Worm (Caenorhabditis elegans): ENCODE measurements around the gene rgs-4.

Gene rgs-4

ce11 chrII:12677975-12678866, 23.7 kb downstream of the rgs-4 start (continued):
- TF ChIP-seq nfyb-1 (GFP tag; IDR thresholded peaks at IDR 0.05) (peak; percentile 85), C06A6.2 (GFP tag; conservative IDR thresholded peaks at IDR 0.05) (no peak), tbp1 (GFP tag; optimal IDR thresholded peaks at IDR 0.05) (peak; percentile 92), bed-2 (GFP tag; IDR thresholded peaks at IDR 0.05) (0 out of 2 replicates have a peak, but pooled peaks have one; percentile 20), ceh-27 (GFP tag; optimal IDR thresholded peaks at IDR 0.05) (peak; percentile 91), cebp-1 (GFP tag; IDR thresholded peaks at IDR 0.05) (no peak), cebp-1 (tag; optimal IDR thresholded peaks at IDR 0.05) (peak; percentile 54), fkh-3 (tag; optimal IDR thresholded peaks at IDR 0.05) (no peak), nhr-90 (tag; optimal IDR thresholded peaks at IDR 0.05) (peak; percentile 76), chd-7 (tag; optimal IDR thresholded peaks at IDR 0.05) (no peak), hsf-1 (GFP tag; IDR thresholded peaks at IDR 0.05) (peak; percentile 97), unc-62 (GFP tag; optimal IDR thresholded peaks at IDR 0.05) (no peak), egl-18 (GFP tag; IDR thresholded peaks at IDR 0.05) (no peak), aptf-2 (GFP tag; conservative IDR thresholded peaks at IDR 0.05) (0 out of 2 replicates have a peak, but pooled peaks have one; percentile 24), T26A5.8 (tag; optimal IDR thresholded peaks at IDR 0.05) (peak; percentile 33), ztf-26 (tag; optimal IDR thresholded peaks at IDR 0.05) (peak; percentile 66), ccch-3 (GFP tag; optimal IDR thresholded peaks at IDR 0.05) (no peak), ZK185.1 (tag; optimal IDR thresholded peaks at IDR 0.05; ENCODE audit: poor library complexity, severe bottlenecking) (peak; percentile 72), let-526 (GFP tag; IDR thresholded peaks at IDR 0.05) (no peak), madf-8 (GFP tag; conservative IDR thresholded peaks at IDR 0.05) (0 out of 2 replicates have a peak, but pooled peaks have one; percentile 8), F57A8.1 (GFP tag; optimal IDR thresholded peaks at IDR 0.05) (no peak), Y56A3A.18 (GFP tag; IDR thresholded peaks at IDR 0.05) (peak; percentile 74), attf-3 (GFP tag; conservative IDR thresholded peaks at IDR 0.05) (peak; percentile 90), sdz-38 (tag; optimal IDR thresholded peaks at IDR 0.05) (peak; percentile 31), ceh-79 (tag; optimal IDR thresholded peaks at IDR 0.05) (peak; percentile 47), lsy-27 (tag; optimal IDR thresholded peaks at IDR 0.05; ENCODE audit: borderline replicate concordance, insufficient read depth) (peak; percentile 4), ztf-3 (GFP tag; optimal IDR thresholded peaks at IDR 0.05) (peak; percentile 78), sea-2 (GFP tag; IDR thresholded peaks at IDR 0.05) (0 out of 2 replicates have a peak, but pooled peaks have one; percentile 59), ceh-58 (GFP tag; IDR thresholded peaks at IDR 0.05) (0 out of 2 replicates have a peak, but pooled peaks have one; percentile 77), C17E4.6 (GFP tag; IDR thresholded peaks at IDR 0.05) (peak; percentile 52; the same call in 1 of the 2 replicates), hlh-26 (GFP tag; conservative IDR thresholded peaks at IDR 0.05) (no peak), dox-1 (GFP tag; IDR thresholded peaks at IDR 0.05) (peak; percentile 87), D2030.7 (GFP tag; IDR thresholded peaks at IDR 0.05) (peak; percentile 73), madf-3 (GFP tag; IDR thresholded peaks at IDR 0.05) (no peak), ceh-91 (GFP tag; IDR thresholded peaks at IDR 0.05) (peak; percentile 56; the same call in 1 of the 2 replicates), nhr-179 (tag; optimal IDR thresholded peaks at IDR 0.05) (no peak)

DNA sequence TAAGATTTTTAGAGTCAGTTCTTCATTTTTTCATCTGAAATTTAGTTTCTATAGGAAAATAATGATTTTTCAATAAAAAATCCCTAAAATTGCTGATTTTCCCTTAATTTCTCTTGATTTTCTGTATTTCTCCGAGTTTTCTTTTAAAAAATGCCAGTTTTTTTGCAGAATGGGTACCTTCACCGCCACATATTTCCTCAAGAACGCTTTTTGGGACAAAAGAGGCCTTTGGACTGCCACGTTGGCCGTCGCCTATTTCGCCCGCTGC, 24.3 kb downstream of the rgs-4 start, which contains the start of gene Y38E10A.24:
Y38E10A.24 (plus strand) TSS at position 169 of the 268 bp plus-strand sequence.
- no peak for TF ChIP-seq mel-28 (tag; optimal IDR thresholded peaks at IDR 0.05; ENCODE audit: borderline replicate concordance)
- TF ChIP-seq egl-44 (GFP tag; IDR thresholded peaks at IDR 0.05), result no peak

Measured in whole organism, young adult.